Worm (Caenorhabditis elegans): ENCODE results near the gene lron-15.

lron-15 gene

ce11 chrII:6535957-6536424 is 8.7 kb downstream of the lron-15 start, which contains the start of gene utp-20 (continued):
- TF ChIP-seq lsy-27 (tag; optimal IDR thresholded peaks at IDR 0.05; ENCODE audit: borderline replicate concordance, insufficient read depth) (no peak), cebp-2 (GFP tag; IDR thresholded peaks at IDR 0.05) (no peak), ztf-22 (GFP tag; optimal IDR thresholded peaks at IDR 0.05) (no peak), sptf-2 (GFP tag; optimal IDR thresholded peaks at IDR 0.05) (no peak), ZK185.1 (tag; optimal IDR thresholded peaks at IDR 0.05; ENCODE audit: poor library complexity, severe bottlenecking) (no peak), nhr-179 (tag; optimal IDR thresholded peaks at IDR 0.05) (no peak), lin-40 (tag; optimal IDR thresholded peaks at IDR 0.05) (no peak), mel-28 (tag; optimal IDR thresholded peaks at IDR 0.05; ENCODE audit: borderline replicate concordance) (no peak), mcd-1 (GFP tag; IDR thresholded peaks at IDR 0.05) (peak; percentile 93), Y67H2A.10 (GFP tag; conservative IDR thresholded peaks at IDR 0.05) (no peak), ccch-3 (GFP tag; optimal IDR thresholded peaks at IDR 0.05) (no peak), bed-1 (GFP tag; IDR thresholded peaks at IDR 0.05) (no peak), cebp-1 (GFP tag; IDR thresholded peaks at IDR 0.05) (no peak), cebp-1 (tag; optimal IDR thresholded peaks at IDR 0.05) (no peak), tlf-1 (GFP tag; optimal IDR thresholded peaks at IDR 0.05) (no peak)

ce11 chrII:6531940-6532339 is 12.8 kb downstream of the lron-15 start, which contains the start of gene abcx-1:
Gene abcx-1, plus strand, starts transcription at chrII:6532163.
- TF ChIP-seq F39B2.1 (GFP tag; IDR thresholded peaks at IDR 0.05), result no peak
- TF ChIP-seq fkh-3 (tag; optimal IDR thresholded peaks at IDR 0.05), result no peak
- no peak for TF ChIP-seq lin-35 (GFP tag; optimal IDR thresholded peaks at IDR 0.05)

- TF ChIP-seq ztf-28 (GFP tag; IDR thresholded peaks at IDR 0.05) (no peak), tlf-1 (GFP tag; optimal IDR thresholded peaks at IDR 0.05) (no peak), K12H6.12 (tag; optimal IDR thresholded peaks at IDR 0.05) (no peak), ztf-22 (GFP tag; optimal IDR thresholded peaks at IDR 0.05) (no peak), Y56A3A.18 (GFP tag; IDR thresholded peaks at IDR 0.05) (no peak), him-1 (tag; optimal IDR thresholded peaks at IDR 0.05) (no peak), tbx-9 (tag; optimal IDR thresholded peaks at IDR 0.05; ENCODE audit: borderline replicate concordance) (no peak), K11D2.4 (GFP tag; IDR thresholded peaks at IDR 0.05) (no peak), ztf-25 (GFP tag; IDR thresholded peaks at IDR 0.05) (no peak), somi-1 (GFP tag; optimal IDR thresholded peaks at IDR 0.05) (no peak), T26A5.8 (tag; optimal IDR thresholded peaks at IDR 0.05) (no peak), let-607 (tag; optimal IDR thresholded peaks at IDR 0.05) (no peak), ama-1 (optimal IDR thresholded peaks at IDR 0.05) (no peak), ama-1 (GFP tag; optimal IDR thresholded peaks at IDR 0.05) (no peak), aptf-2 (GFP tag; conservative IDR thresholded peaks at IDR 0.05) (no peak), ceh-100 (GFP tag; IDR thresholded peaks at IDR 0.05) (no peak), cebp-1 (GFP tag; IDR thresholded peaks at IDR 0.05) (no peak), cebp-1 (tag; optimal IDR thresholded peaks at IDR 0.05) (no peak), nfya-2 (GFP tag; IDR thresholded peaks at IDR 0.05) (no peak), Y53G8AR.9 (GFP tag; conservative IDR thresholded peaks at IDR 0.05) (no peak)
Measured at ce11 chrII:6531527-6531926, 13.2 kb downstream of the lron-15 start, which contains the start of gene abch-1. Gene abch-1, minus strand, starts transcription at chrII:6531627.

ce11 chrII:6528629-6529028 is 16.1 kb downstream of the lron-15 start, which contains the start of gene C56E6.4:
Gene C56E6.4, minus strand, starts transcription at chrII:6528729.
- TF ChIP-seq Y53G8AR.9 (GFP tag; conservative IDR thresholded peaks at IDR 0.05) (no peak), ceh-58 (GFP tag; IDR thresholded peaks at IDR 0.05) (no peak), D2030.7 (GFP tag; IDR thresholded peaks at IDR 0.05) (no peak), gei-17 (GFP tag; optimal IDR thresholded peaks at IDR 0.05) (no peak), egrh-3 (GFP tag; IDR thresholded peaks at IDR 0.05) (no peak), egl-44 (GFP tag; IDR thresholded peaks at IDR 0.05) (no peak), Y53F4B.3 (GFP tag; IDR thresholded peaks at IDR 0.05) (no peak), ceh-79 (tag; optimal IDR thresholded peaks at IDR 0.05) (no peak), ztf-18 (tag; optimal IDR thresholded peaks at IDR 0.05) (no peak)
